Fruit fly (Drosophila melanogaster) whole organism, larva: ENCODE data around the gene Takl2.
A peak's percentile ranks its signal among the peaks of the same experiment; 100 is the strongest.

Experiments
- noc ChIP-seq: fragments of 200-800 bp; sonication (Bioruptor generic); optimal IDR thresholded peaks from 3 replicates; lab custom pipeline; 2019; ENCODE audit warnings: missing biosample characterization, mild to moderate bottlenecking, missing genetic modification characterization, moderate library complexity

Gene Takl2

DNA sequence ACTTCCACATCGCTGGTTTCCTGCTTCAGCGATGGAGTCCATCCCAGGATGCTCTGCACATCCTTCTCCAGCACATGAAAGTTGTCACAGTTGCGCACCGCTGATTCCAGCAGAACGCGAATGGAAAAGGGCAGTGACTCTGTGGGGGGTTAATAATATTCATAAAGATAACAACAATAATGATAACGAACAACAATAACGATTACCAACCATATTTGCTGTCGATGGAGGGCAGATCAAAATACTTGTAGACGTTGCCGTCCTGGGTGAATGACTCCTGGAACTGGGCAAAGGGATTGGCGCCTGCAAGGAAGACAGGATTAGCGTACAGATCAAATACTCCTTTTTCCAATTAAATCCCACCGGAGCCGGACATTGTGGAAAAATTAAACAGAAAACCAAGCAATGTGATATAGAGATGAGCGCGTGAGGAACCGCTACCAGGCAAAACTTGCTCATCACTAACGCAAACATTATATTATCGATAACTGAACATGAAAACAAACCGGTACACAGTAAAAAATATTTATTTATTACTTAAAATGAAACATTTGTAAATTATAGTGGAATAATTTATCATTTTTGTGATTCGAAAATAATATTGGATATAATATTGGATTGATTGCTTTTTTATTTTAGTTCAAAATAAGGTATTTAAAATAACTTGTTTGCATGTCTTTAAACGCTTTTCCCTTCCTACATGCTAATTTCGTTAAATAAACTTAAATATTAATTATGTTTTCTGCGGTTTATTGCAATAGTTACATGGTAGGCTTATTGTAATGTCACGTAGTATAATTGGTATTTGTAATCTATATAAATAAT lies 9.3 kb downstream of the Takl2 start, which contains the start of gene Irp-1A:
Gene Irp-1A, minus strand, starts transcription at position 439 of the 825 bp plus-strand sequence.
- TF ChIP-seq noc (tag; lab: Kevin White, UChicago), result peak; percentile 58

DNA sequence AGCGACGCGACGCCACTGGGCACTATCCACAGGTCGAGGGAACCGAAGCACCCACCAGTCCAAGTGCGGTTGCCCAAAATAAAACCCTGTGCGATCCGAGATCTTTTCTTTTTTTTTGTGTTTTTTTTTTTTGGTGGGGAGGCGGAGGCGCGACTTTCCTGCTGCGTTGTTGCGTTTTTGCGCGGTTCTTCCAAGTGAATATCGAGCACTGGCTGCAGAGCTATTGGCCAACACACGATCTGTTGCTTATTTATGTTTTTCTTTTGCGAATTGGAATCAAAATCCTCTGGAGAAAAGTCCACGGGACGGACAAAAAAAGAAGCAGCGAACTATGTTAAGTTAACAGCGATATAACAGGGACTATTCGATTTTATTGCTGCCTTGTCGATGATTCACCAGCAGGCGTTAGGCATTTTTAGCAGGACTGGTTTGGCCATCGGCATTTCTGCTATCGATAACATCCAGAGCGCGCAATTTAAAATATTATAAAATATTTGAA lies 12.8 kb downstream of the Takl2 start, which contains the start of gene wge:
Gene wge, minus strand, starts transcription at position 343 of the 499 bp plus-strand sequence.
- TF ChIP-seq noc (tag; lab: Kevin White, UChicago), result no peak

DNA sequence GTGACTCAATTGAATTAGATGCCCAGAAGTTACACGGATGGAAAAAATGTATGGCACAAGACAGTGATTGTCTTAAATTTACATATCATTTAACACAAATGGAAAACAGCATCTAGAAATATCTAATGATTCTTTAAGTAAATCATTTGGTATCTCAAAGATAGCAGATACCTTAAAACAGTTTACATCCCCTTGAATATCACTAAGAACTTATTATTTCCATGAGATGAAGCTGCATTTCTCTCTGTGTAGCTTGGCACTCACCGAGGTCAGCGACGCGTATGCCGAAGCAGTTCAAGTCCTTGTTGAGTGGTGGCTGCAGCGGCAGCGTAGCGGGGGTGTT lies 14.1 kb downstream of the Takl2 start:
- no peak for TF ChIP-seq noc (tag; lab: Kevin White, UChicago)

DNA sequence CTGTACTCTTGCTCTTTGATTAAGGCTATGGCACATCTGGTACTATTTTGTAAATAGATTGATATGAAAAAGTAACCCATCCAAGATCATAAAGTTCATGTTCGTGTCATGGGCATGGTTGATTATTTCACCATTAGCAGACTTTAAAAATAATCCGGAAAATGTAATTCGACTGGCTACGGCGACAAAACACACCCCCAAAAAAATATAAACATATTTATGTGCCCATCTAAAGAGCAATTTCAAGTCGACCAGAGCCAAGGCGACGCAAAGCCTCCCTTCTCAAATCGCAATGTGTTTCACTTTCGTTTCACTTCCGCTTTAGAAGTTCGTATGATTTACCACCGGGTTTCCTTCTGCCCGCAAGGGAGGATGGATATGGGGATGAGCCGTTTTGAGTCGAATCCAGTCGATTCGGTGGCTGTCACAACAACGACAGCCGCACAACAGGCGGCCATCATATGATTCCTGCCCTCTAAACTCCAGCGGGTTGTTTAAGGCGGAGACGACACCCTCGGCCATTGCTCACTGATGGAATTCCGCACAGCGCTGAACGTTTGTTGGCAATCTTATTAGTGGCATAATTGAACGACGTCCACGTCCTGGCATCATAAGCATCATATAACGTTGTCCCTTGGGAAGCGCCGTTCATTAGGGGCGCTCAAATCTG lies 14.6 kb downstream of the Takl2 start:
- TF ChIP-seq noc (tag; lab: Kevin White, UChicago), result no peak

DNA sequence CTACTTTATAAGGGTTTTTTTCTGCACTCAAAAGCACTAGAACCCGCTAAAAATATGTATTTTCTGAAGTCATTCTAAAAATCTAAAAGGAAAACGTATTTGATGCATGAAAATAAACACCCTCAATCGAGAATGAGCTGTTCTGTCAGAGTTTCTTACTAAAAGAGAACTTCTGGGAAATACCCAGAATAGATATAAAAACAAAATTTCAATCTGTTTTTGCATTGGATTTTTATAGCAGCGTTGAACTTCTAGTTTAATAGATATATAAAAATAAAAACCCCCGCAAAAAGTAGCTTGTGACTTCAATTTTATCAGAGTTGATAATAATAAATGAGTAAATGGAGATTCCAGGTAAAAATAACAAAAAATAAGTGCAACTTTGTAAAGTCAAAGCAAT lies 15.2 kb downstream of the Takl2 start:
- no peak for TF ChIP-seq noc (tag; lab: Kevin White, UChicago)

DNA sequence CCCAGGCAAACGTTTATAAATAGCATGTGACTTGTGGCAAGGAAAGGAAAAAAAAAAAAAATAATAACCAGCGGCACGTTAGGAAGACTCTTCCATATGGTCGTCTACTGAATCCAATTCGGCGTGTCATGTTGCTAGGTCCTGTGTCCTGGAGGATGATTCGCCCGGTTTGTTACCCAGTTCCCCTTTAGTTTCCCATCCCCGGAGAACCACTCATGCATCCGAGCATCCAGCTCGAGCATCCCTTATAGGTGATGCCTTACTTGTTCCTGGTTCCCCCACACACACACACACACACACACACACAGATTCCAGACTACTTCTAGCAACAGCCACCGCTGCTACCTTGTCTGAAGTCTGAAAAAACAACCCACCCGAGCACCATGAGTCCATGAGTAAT lies 15.8 kb downstream of the Takl2 start:
- TF ChIP-seq noc (tag; lab: Kevin White, UChicago), result no peak

DNA sequence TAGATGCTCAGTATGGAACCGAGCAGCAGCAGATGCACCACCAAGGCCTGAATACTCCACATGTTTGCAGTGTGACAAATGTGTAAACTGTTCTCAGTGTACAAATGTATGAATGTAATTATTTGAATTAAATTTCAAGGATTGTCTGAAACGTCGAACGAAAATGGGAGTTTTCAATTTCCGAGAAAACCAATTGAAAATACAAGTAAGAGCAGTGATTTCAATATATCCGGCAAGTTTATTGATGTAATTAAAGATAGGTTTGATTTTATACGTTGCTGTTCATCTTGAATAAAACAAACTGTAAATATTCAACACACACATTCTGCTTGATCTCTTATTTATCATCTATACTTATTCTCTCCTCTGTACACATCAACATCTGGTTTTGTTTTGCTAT lies 23.0 kb downstream of the Takl2 start, which contains the start of gene CG4907:
Gene CG4907, minus strand, starts transcription at position 101 of the 400 bp plus-strand sequence.
- no peak for TF ChIP-seq noc (tag; lab: Kevin White, UChicago)

DNA sequence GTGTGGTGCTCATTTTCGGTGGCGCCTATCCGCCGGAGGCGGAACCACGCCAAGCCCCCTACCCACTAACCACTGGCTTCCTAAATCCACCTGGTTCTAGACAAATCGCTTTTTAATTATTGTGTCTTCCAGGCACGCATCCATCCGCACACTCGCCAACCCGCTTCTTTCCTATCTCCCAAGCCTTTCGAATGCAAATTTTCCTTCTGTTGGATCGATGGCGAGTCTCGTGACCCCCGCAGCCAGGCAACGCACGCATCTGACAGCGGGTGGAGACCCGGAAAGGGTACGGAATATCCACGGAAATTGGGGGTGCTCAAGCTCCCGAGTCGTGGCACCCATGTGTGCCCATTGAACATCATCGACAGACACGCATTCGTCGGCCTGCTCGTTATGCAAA lies 26.5 kb downstream of the Takl2 start, which contains the start of gene CG13842:
Gene CG13842, minus strand, starts transcription at position 101 of the 400 bp plus-strand sequence.
- TF ChIP-seq noc (tag; lab: Kevin White, UChicago), result no peak

DNA sequence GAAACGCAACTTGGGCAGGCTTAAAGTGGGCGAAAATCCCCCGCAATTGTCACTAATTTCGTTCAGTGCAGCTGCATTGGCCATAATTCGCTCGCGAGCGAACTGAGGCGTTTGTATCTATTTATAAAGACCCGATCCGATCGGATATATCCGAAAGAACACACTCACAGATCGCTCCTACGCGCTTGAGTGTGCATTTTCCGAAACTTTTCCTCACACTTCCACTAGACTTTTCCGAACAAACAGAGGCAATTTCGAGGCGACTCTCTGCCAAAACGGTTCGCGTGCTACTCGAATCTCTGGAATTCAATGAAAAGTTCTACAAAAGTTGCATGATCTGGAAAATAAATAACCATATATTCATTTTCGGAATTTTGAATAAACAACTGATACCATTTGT lies 31.9 kb downstream of the Takl2 start, which contains the start of the genes CG6972 and CCAP:
Gene CG6972, plus strand, starts transcription at position 215 of the 400 bp plus-strand sequence.
Gene CCAP, minus strand, starts transcription at position 292 of the 400 bp plus-strand sequence.
- no peak for TF ChIP-seq noc (tag; lab: Kevin White, UChicago)

DNA sequence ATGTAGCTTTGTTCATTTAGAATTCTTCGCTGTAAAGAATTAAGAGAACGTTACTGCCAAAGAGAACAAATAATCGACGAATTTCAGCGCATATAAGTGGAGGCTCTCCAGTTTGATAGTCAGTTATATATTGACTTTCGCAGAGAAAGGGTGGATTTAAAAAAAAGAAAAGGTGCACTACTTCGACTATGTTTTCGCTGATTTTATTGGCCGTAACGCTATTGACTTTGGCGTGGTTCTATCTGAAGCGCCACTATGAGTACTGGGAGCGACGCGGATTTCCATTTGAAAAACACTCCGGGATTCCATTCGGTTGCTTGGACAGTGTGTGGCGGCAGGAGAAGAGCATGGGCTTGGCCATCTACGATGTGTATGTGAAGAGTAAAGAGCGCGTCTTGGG lies 35.4 kb downstream of the Takl2 start, which contains the start of gene Cyp6d4:
Gene Cyp6d4, plus strand, starts transcription at position 112 of the 400 bp plus-strand sequence.
- no peak for TF ChIP-seq noc (tag; lab: Kevin White, UChicago)

DNA sequence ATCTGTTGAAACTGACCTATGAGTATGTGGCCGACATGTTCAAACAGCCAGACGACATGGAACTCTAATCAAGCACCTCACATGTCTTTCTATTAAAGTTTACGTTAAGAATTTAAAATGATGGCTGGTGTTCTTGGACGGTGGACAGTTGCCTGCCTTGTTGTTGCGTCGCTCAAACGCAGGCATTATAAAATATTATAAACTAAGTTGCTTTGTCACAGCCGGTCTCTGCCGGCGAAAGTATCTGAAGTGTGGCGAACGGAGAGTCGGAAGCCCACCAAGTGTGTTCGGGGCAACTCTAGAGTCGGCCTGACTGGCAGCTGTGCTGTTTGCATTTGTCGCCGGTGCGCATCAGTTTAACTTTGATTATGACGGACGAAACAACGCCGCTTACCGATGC lies 39.0 kb downstream of the Takl2 start, which contains the start of gene cd:
Gene cd, plus strand, starts transcription at position 301 of the 400 bp plus-strand sequence.
- no peak for TF ChIP-seq noc (tag; lab: Kevin White, UChicago)

DNA sequence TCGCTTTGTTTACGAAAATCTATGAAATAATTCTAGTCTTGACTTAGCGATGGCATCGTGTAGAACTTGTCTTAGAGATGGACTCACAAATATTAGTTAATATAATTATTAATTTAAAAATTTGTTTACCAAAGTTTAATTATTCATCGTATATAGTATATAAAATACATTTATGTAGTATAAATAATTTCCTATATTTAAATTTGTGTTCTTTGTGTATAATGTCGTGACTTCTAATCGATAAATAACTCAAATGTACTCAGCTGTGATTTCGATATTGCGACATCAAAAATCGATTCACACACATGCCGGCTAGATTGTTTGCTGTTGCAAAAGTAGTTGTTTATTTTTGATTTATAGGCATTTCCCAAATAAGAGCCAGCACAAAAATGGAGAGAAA lies 43.3 kb downstream of the Takl2 start, which contains the start of the genes wfs1 and Nup133:
Gene wfs1, minus strand, starts transcription at position 70 of the 400 bp plus-strand sequence.
Gene Nup133, plus strand, starts transcription at position 297 of the 400 bp plus-strand sequence.
- peak; percentile 73 for TF ChIP-seq noc (tag; lab: Kevin White, UChicago)

DNA sequence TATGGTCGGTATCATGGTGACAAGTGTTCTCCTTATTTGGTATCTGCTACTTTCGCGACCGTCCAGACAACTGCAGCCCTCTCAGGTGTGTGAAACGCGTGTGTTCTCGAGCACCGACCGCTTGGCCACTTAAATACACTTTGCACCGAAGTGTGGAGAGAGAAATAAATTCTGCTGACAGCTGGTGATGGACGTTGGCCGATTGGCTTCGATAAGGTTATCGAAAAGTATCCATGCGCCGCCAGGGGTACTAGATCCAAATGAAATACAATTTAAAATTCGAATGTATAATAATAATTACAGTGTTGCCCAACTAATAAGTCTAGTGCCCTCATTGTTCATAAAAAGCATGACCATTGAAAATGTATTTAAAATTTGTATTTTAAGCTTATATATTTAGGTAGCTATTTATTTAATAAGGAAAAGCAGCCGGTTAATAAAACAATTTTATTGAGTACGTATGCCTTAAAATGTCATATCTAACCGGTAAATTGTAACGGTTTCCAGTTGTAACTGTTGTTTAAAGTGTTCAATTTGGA lies 47.2 kb downstream of the Takl2 start, which contains the start of the genes Gclm and CG17625:
Gene Gclm, minus strand, starts transcription at position 175 of the 539 bp plus-strand sequence.
Gene CG17625, plus strand, starts transcription at position 514 of the 539 bp plus-strand sequence.
- peak; percentile 67 for TF ChIP-seq noc (tag; lab: Kevin White, UChicago)

DNA sequence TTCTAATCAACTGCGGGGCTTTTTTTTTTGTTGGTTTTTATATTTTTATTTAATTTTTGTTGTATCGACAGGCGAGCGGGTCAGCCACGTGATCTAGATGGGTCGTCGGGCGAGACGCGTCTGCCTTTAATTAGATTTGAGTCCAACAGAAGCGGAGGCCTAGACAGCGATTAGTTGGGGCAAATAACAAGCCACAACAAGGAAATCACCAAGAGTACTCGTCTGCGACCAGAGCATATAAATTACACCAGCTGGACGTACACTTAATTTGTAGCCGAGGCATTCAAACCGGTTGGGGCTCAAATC lies 48.8 kb downstream of the Takl2 start:
- TF ChIP-seq noc (tag; lab: Kevin White, UChicago), result no peak
